Fruit fly (Drosophila melanogaster): ENCODE data around the gene PGRP-LC.

- TF ChIP-seq toy (GFP tag; IDR thresholded peaks at IDR 0.05) = no peak
- no peak for TF ChIP-seq usp (GFP tag; optimal IDR thresholded peaks at IDR 0.05)
- TF ChIP-seq fd96Cb (tag; optimal IDR thresholded peaks at IDR 0.05) = no peak
- TF ChIP-seq chm (GFP tag; IDR thresholded peaks at IDR 0.05) = no peak
- no peak for TF ChIP-seq pnt (GFP tag; optimal IDR thresholded peaks at IDR 0.05)
- TF ChIP-seq CkIIα-i1 (GFP tag; IDR thresholded peaks at IDR 0.05) = no peak
- TF ChIP-seq CG6654 (GFP tag; optimal IDR thresholded peaks at IDR 0.05) = no peak
These were observed 30.1 kb downstream of the PGRP-LC start for dm6 chr3L:9368665-9369064.
